Fruit fly (Drosophila melanogaster): ENCODE results near the gene spn-A.
A peak's percentile ranks its signal among the peaks of the same experiment; 100 is the strongest.

spn-A gene

DNA sequence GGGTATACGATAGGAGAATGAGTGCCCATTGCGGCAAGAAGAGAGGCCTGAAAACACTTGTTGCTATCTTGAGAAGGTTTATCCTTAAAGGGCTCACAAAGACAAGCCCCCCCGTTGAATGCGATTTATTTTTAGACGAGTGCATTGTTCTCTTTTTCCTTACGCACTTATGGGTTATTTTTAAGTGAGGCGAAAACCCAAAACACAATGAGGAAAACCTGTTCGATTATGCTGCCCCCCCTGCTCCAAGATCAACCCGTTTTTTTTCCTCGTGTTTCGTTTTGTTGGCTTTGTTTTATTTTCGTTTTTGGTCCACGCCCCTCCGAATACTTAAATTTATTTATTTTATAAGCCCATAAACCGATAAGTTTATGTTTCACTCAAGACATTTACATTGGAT is 4.1 kb upstream of the spn-A start (continued):
- TF ChIP-seq kni (GFP tag; optimal IDR thresholded peaks at IDR 0.05) (peak; percentile 1), CG12236 (GFP tag; optimal IDR thresholded peaks at IDR 0.05) (no peak), zf30C (GFP tag; optimal IDR thresholded peaks at IDR 0.05) (no peak), zen2 (GFP tag; IDR thresholded peaks at IDR 0.05; ENCODE audit: partially characterized antibody) (no peak), lola (GFP tag; optimal IDR thresholded peaks at IDR 0.05) (no peak), caup (GFP tag; optimal IDR thresholded peaks at IDR 0.05; ENCODE audit: severe bottlenecking) (no peak), pros (GFP tag; optimal IDR thresholded peaks at IDR 0.05) (peak; percentile 3), cg (GFP tag; optimal IDR thresholded peaks at IDR 0.05) (no peak), abd-A (tag; optimal IDR thresholded peaks at IDR 0.05) (peak; percentile 15), YL-1 (GFP tag; optimal IDR thresholded peaks at IDR 0.05) (no peak), ind (GFP tag; optimal IDR thresholded peaks at IDR 0.05) (no peak), gfzf (GFP tag; optimal IDR thresholded peaks at IDR 0.05) (no peak), wdn (GFP tag; IDR thresholded peaks at IDR 0.05) (no peak), CG14014 (GFP tag; IDR thresholded peaks at IDR 0.05) (no peak), z (GFP tag; IDR thresholded peaks at IDR 0.05) (no peak), nom (GFP tag; optimal IDR thresholded peaks at IDR 0.05) (peak; percentile 50), crc (GFP tag; optimal IDR thresholded peaks at IDR 0.05) (no peak), CG11560 (tag; IDR thresholded peaks at IDR 0.05) (no peak), chm (GFP tag; IDR thresholded peaks at IDR 0.05) (no peak), CG2875 (GFP tag; optimal IDR thresholded peaks at IDR 0.05) (no peak), zfh2 (GFP tag; optimal IDR thresholded peaks at IDR 0.05) (no peak), CG11093 (GFP tag; IDR thresholded peaks at IDR 0.05) (no peak), vfl (GFP tag; optimal IDR thresholded peaks at IDR 0.05) (no peak), HmgD (GFP tag; optimal IDR thresholded peaks at IDR 0.05) (no peak), CG10267 (tag; optimal IDR thresholded peaks at IDR 0.05) (no peak), chinmo (GFP tag; IDR thresholded peaks at IDR 0.05; ENCODE audit: partially characterized antibody) (peak; percentile 56; the same call in 1 of the 4 replicates), slbo (GFP tag; IDR thresholded peaks at IDR 0.05) (no peak), CkIIα-i1 (GFP tag; IDR thresholded peaks at IDR 0.05) (no peak), CG13894 (tag; optimal IDR thresholded peaks at IDR 0.05) (no peak), gem (tag; optimal IDR thresholded peaks at IDR 0.05) (no peak), nau (GFP tag; optimal IDR thresholded peaks at IDR 0.05) (no peak), Antp (GFP tag; optimal IDR thresholded peaks at IDR 0.05) (no peak), tgo (GFP tag; IDR thresholded peaks at IDR 0.05) (no peak), ash1 (GFP tag; optimal IDR thresholded peaks at IDR 0.05) (no peak), slp2 (GFP tag; optimal IDR thresholded peaks at IDR 0.05) (no peak), CG18476 (GFP tag; optimal IDR thresholded peaks at IDR 0.05) (no peak), Taf1 (GFP tag; IDR thresholded peaks at IDR 0.05) (no peak), CG4617 (GFP tag; optimal IDR thresholded peaks at IDR 0.05; ENCODE audit: borderline replicate concordance) (no peak), ap (GFP tag; IDR thresholded peaks at IDR 0.05) (no peak), CG5180 (GFP tag; optimal IDR thresholded peaks at IDR 0.05) (no peak), ara (GFP tag; IDR thresholded peaks at IDR 0.05) (no peak), CG1233 (GFP tag; optimal IDR thresholded peaks at IDR 0.05) (no peak), tll (GFP tag; optimal IDR thresholded peaks at IDR 0.05) (no peak)
